Worm (Caenorhabditis elegans) whole organism, young adult: ENCODE data around the gene fcmt-1.

Source experiments
- B0019.2 ChIP-seq: fragments of 200-800 bp; sonication (Bioruptor generic); conservative IDR thresholded peaks from 2 replicates; pipeline ENCODE4 v1.3.6; 2022; ENCODE audit warnings: missing genetic modification reagents, missing genetic modification characterization, missing compliant biosample characterization
- Y53G8AR.9 ChIP-seq: fragments of 200-800 bp; sonication (Bioruptor generic); conservative IDR thresholded peaks from 2 replicates; pipeline ENCODE4 v1.3.6; 2022; ENCODE audit warnings: missing genetic modification reagents, missing genetic modification characterization, missing compliant biosample characterization
- attf-6 ChIP-seq: fragments of 200-800 bp; sonication (Bioruptor generic); IDR thresholded peaks from 2 replicates; pipeline ENCODE4 v1.3.6; 2022; ENCODE audit warnings: missing genetic modification reagents, missing genetic modification characterization, missing compliant biosample characterization
- dox-1 ChIP-seq: fragments of 200-800 bp; sonication (Bioruptor generic); IDR thresholded peaks from 2 replicates; pipeline ENCODE4 v1.3.6; 2022; ENCODE audit warnings: missing genetic modification reagents, missing genetic modification characterization, missing compliant biosample characterization
- him-1 ChIP-seq: sonication (generic microtip); optimal IDR thresholded peaks from 2 replicates; lab custom pipeline; 2016; ENCODE audit warnings: missing genotype, missing genetic modification reagents, missing genetic modification characterization, missing compliant biosample characterization
- hrde-1 ChIP-seq: sonication (generic microtip); optimal IDR thresholded peaks from 2 replicates; lab custom pipeline; 2016; ENCODE audit warnings: missing genetic modification characterization, mild to moderate bottlenecking, missing compliant biosample characterization, moderate library complexity, missing genotype, missing genetic modification reagents, borderline replicate concordance
- lir-1 ChIP-seq: fragments of 200-800 bp; sonication (Bioruptor generic); conservative IDR thresholded peaks from 2 replicates; pipeline ENCODE4 v1.3.6; 2022; ENCODE audit warnings: missing genetic modification reagents, missing genetic modification characterization, missing compliant biosample characterization
- nfya-1 ChIP-seq: sonication (generic microtip); optimal IDR thresholded peaks from 2 replicates; lab custom pipeline; 2017; ENCODE audit warnings: antibody characterized with exemption, missing compliant biosample characterization, missing genetic modification characterization, borderline replicate concordance; ENCODE audit not compliant: insufficient read depth
- nhr-27 ChIP-seq: fragments of 200-800 bp; sonication (Bioruptor generic); optimal IDR thresholded peaks from 2 replicates; lab custom pipeline; 2018; ENCODE audit warnings: mild to moderate bottlenecking, missing genetic modification characterization, moderate library complexity, missing compliant biosample characterization
- pbrm-1 ChIP-seq: fragments of 200-800 bp; sonication (Bioruptor generic); IDR thresholded peaks from 2 replicates; pipeline ENCODE4 v1.3.6; 2022; ENCODE audit warnings: missing genetic modification reagents, missing genetic modification characterization, missing compliant biosample characterization
- pha-4 ChIP-seq: fragments of 150-350 bp; sonication (generic microtip); optimal IDR thresholded peaks from 2 replicates; lab custom pipeline; 2014; ENCODE audit warnings: missing biosample characterization, missing genetic modification reagents, missing genetic modification characterization
- unc-62 ChIP-seq: fragments of 150-350 bp; optimal IDR thresholded peaks from 2 replicates; lab custom pipeline; 2014; ENCODE audit warnings: missing biosample characterization, missing genetic modification reagents, missing genetic modification characterization

DNA sequence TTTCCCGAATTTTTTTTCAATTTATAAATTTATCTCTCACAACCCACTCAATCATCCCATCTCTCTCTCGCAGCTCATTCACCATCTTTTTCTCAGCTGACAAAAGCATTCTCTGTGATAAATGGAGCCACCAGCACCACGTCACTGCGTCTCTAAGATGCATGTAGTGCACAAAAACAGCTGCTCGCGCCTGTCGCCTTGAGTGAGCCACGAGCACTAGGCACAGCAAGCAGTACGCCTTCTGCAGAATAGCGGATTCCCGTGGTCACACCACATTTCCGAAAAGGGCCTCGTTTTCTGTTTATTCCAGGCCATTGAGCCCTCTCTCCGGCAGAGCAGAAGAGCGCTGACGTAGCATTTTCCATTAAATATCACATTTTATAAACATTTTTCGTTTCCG is 4.2 kb upstream of the fcmt-1 start, which contains the start of gene F13D12.10:
- no peak for TF ChIP-seq hrde-1 (tag; lab: Kevin White, UChicago)
- TF ChIP-seq pbrm-1 (GFP tag; lab: Robert Waterston, UW): no peak
- no peak for TF ChIP-seq nhr-27 (tag; lab: Kevin White, UChicago)
- no peak for TF ChIP-seq Y53G8AR.9 (GFP tag; lab: Robert Waterston, UW)
- no peak for TF ChIP-seq lir-1 (GFP tag; lab: Robert Waterston, UW)
- TF ChIP-seq attf-6 (GFP tag; lab: Robert Waterston, UW): no peak
- no peak for TF ChIP-seq dox-1 (GFP tag; lab: Robert Waterston, UW)
- TF ChIP-seq him-1 (tag; lab: Kevin White, UChicago): no peak
- TF ChIP-seq pha-4 (tag; lab: Kevin White, UChicago): no peak
- no peak for TF ChIP-seq B0019.2
- no peak for TF ChIP-seq unc-62
- TF ChIP-seq nfya-1 (tag; lab: Kevin White, UChicago): no peak
